Fruit fly (Drosophila melanogaster) whole organism, embryonic: Measurements from ENCODE around the gene CG13084.

Experiments used
- B-H2 ChIP-seq: fragments of 200-800 bp; sonication (Bioruptor generic); optimal IDR thresholded peaks from 2 replicates; lab custom pipeline; 2018; ENCODE audit warnings: missing biosample characterization, mild to moderate bottlenecking, missing genetic modification characterization
- C15 ChIP-seq: fragments of 200-800 bp; sonication (Bioruptor generic); IDR thresholded peaks from 3 replicates; pipeline ENCODE4 v1.3.6; 2022; ENCODE audit warnings: missing biosample characterization, missing genetic modification characterization
- CG10543 ChIP-seq: fragments of 200-800 bp; sonication (Bioruptor generic); optimal IDR thresholded peaks from 3 replicates; lab custom pipeline; 2017; ENCODE audit warnings: missing biosample characterization, mild to moderate bottlenecking, missing genetic modification characterization, moderate library complexity
- CG12769 ChIP-seq: fragments of 200-800 bp; sonication (Bioruptor generic); optimal IDR thresholded peaks from 2 replicates; lab custom pipeline; 2019; ENCODE audit warnings: missing biosample characterization, mild to moderate bottlenecking, missing genetic modification characterization, moderate library complexity
- CG14965 ChIP-seq: fragments of 200-800 bp; sonication (Bioruptor generic); optimal IDR thresholded peaks from 2 replicates; lab custom pipeline; 2016; ENCODE audit warnings: missing biosample characterization, missing genetic modification characterization, borderline replicate concordance
- CG17385 ChIP-seq: fragments of 200-800 bp; sonication (Bioruptor generic); optimal IDR thresholded peaks from 3 replicates; lab custom pipeline; 2018; ENCODE audit warnings: missing biosample characterization, mild to moderate bottlenecking, missing genetic modification characterization
- CG2120 ChIP-seq: fragments of 200-800 bp; sonication (Bioruptor generic); optimal IDR thresholded peaks from 3 replicates; lab custom pipeline; 2016; ENCODE audit warnings: missing biosample characterization, missing genetic modification characterization
- CG31388 ChIP-seq: fragments of 200-800 bp; sonication (Bioruptor generic); optimal IDR thresholded peaks from 2 replicates; lab custom pipeline; 2016; ENCODE audit warnings: missing biosample characterization, missing genetic modification characterization
- CG32767 ChIP-seq: fragments of 200-800 bp; sonication (Bioruptor generic); IDR thresholded peaks from 2 replicates; pipeline ENCODE4 v1.3.6; 2022; ENCODE audit warnings: missing biosample characterization, missing genetic modification characterization
- CG32772 ChIP-seq: fragments of 200-800 bp; sonication (Bioruptor generic); IDR thresholded peaks from 2 replicates; pipeline ENCODE4 v1.3.6; 2022; ENCODE audit warnings: missing biosample characterization, missing genetic modification characterization
- CG3726 ChIP-seq: fragments of 200-800 bp; sonication (Bioruptor generic); IDR thresholded peaks from 3 replicates; pipeline ENCODE4, ENCODE4 v1.3.6; 2022; ENCODE audit warnings: missing biosample characterization, missing genetic modification characterization
- CG3847 ChIP-seq: fragments of 200-800 bp; sonication (Bioruptor generic); IDR thresholded peaks from 2 replicates; pipeline ENCODE4 v1.3.6; 2022; ENCODE audit warnings: missing biosample characterization, missing genetic modification characterization
- CG4854 ChIP-seq: fragments of 200-800 bp; sonication (Bioruptor generic); optimal IDR thresholded peaks from 2 replicates; lab custom pipeline; 2016; ENCODE audit warnings: missing biosample characterization, missing genetic modification characterization, inconsistent platforms
- CG6791 ChIP-seq: fragments of 200-800 bp; sonication (Bioruptor generic); IDR thresholded peaks from 3 replicates; pipeline ENCODE4 v1.3.6; 2022; ENCODE audit warnings: missing biosample characterization, missing genetic modification characterization; ENCODE audit not compliant: partially characterized antibody
- CG8944 ChIP-seq: fragments of 200-800 bp; sonication (Bioruptor generic); optimal IDR thresholded peaks from 3 replicates; lab custom pipeline; 2016; ENCODE audit warnings: missing biosample characterization, missing genetic modification characterization
- CG9727 ChIP-seq: fragments of 200-800 bp; sonication (Bioruptor generic); optimal IDR thresholded peaks from 3 replicates; lab custom pipeline; 2017; ENCODE audit warnings: missing biosample characterization, mild to moderate bottlenecking, missing genetic modification characterization
- D ChIP-seq, 2 experiments: fragments of 200-800 bp in 1 of 2; fragments of >200 bp in 1 of 2; sonication (Bioruptor generic) in 1 of 2; optimal IDR thresholded peaks; 2 replicates in 1 of 2; 3 replicates in 1 of 2; lab custom pipeline; 2017; ENCODE audit warnings: mild to moderate bottlenecking in 1 of 2, missing biosample characterization in 1 of 2, missing genetic modification characterization in 1 of 2, missing genetic modification reagents in 1 of 2
- D19B ChIP-seq: fragments of 200-800 bp; sonication (Bioruptor generic); optimal IDR thresholded peaks from 2 replicates; lab custom pipeline; 2017; ENCODE audit warnings: missing biosample characterization, mild to moderate bottlenecking, missing genetic modification characterization
- Dbx ChIP-seq: fragments of 200-800 bp; sonication (Bioruptor generic); IDR thresholded peaks from 3 replicates; pipeline ENCODE4 v1.3.6; 2022; ENCODE audit warnings: missing biosample characterization, missing genetic modification characterization
- ERR ChIP-seq: fragments of 200-800 bp; sonication (Bioruptor generic); optimal IDR thresholded peaks from 2 replicates; lab custom pipeline; 2016; ENCODE audit warnings: missing biosample characterization, missing genetic modification characterization
- Ets97D ChIP-seq: fragments of 200-800 bp; sonication (Bioruptor generic); optimal IDR thresholded peaks from 3 replicates; lab custom pipeline; 2016; ENCODE audit warnings: missing biosample characterization, missing genetic modification characterization
- Gsc ChIP-seq: fragments of 200-800 bp; sonication (Bioruptor generic); IDR thresholded peaks from 2 replicates; pipeline ENCODE4 v1.3.6; 2022; ENCODE audit warnings: missing biosample characterization, missing genetic modification characterization
- HLH54F ChIP-seq: fragments of 200-800 bp; sonication (Bioruptor generic); optimal IDR thresholded peaks from 3 replicates; lab custom pipeline; 2016; ENCODE audit warnings: missing biosample characterization, missing genetic modification characterization
- Mad ChIP-seq: fragments of 200-800 bp; sonication (Bioruptor generic); optimal IDR thresholded peaks from 2 replicates; lab custom pipeline; 2016; ENCODE audit warnings: missing biosample characterization, missing genetic modification characterization
- Meics ChIP-seq: fragments of 200-800 bp; sonication (Bioruptor generic); optimal IDR thresholded peaks from 2 replicates; lab custom pipeline; 2017; ENCODE audit warnings: missing biosample characterization, mild to moderate bottlenecking, missing genetic modification characterization
- NFAT ChIP-seq: fragments of 200-800 bp; sonication (Bioruptor generic); IDR thresholded peaks from 2 replicates; pipeline ENCODE4 v1.3.6; 2022; ENCODE audit warnings: missing biosample characterization, missing genetic modification characterization
- Nf-YC ChIP-seq: fragments of 200-800 bp; optimal IDR thresholded peaks from 3 replicates; lab custom pipeline; 2019; ENCODE audit warnings: missing biosample characterization, mild to moderate bottlenecking, missing genetic modification characterization, moderate library complexity
- NfI ChIP-seq: fragments of 200-800 bp; sonication (Bioruptor generic); optimal IDR thresholded peaks from 3 replicates; lab custom pipeline; 2018; ENCODE audit warnings: missing biosample characterization, mild to moderate bottlenecking, missing genetic modification characterization, moderate library complexity
- Pdp1 ChIP-seq, 2 experiments: fragments of 200-800 bp; sonication (Bioruptor generic); optimal IDR thresholded peaks; 3 replicates each; lab custom pipeline; 2016; ENCODE audit warnings: missing biosample characterization in 2 of 2, missing genetic modification characterization in 2 of 2, mild to moderate bottlenecking in 1 of 2, moderate library complexity in 1 of 2
- Poxn ChIP-seq: fragments of 200-800 bp; sonication (Bioruptor generic); IDR thresholded peaks from 2 replicates; pipeline ENCODE4 v1.3.6; 2022; ENCODE audit warnings: missing biosample characterization, missing genetic modification characterization
- Six4 ChIP-seq: fragments of 200-800 bp; sonication (Bioruptor generic); optimal IDR thresholded peaks from 2 replicates; lab custom pipeline; 2016; ENCODE audit warnings: missing biosample characterization, missing genetic modification characterization
- Sox100B ChIP-seq: fragments of 200-800 bp; sonication (Bioruptor generic); optimal IDR thresholded peaks from 3 replicates; lab custom pipeline; 2018; ENCODE audit warnings: missing biosample characterization, mild to moderate bottlenecking, missing genetic modification characterization
- aop ChIP-seq: fragments of 200-800 bp; sonication (Bioruptor generic); IDR thresholded peaks from 2 replicates; pipeline ENCODE4 v1.3.6; 2022; ENCODE audit warnings: missing biosample characterization, missing genetic modification characterization
- ato ChIP-seq: fragments of 200-800 bp; sonication (Bioruptor generic); IDR thresholded peaks from 2 replicates; pipeline ENCODE4 v1.3.6; 2022; ENCODE audit warnings: missing biosample characterization, missing genetic modification characterization; ENCODE audit not compliant: partially characterized antibody
- croc ChIP-seq: fragments of 200-800 bp; sonication (Bioruptor generic); conservative IDR thresholded peaks from 3 replicates; pipeline ENCODE4 v1.3.6; 2022; ENCODE audit warnings: missing biosample characterization, missing genetic modification characterization
- disco-r ChIP-seq: fragments of 200-800 bp; sonication (Bioruptor generic); optimal IDR thresholded peaks from 2 replicates; lab custom pipeline; 2016; ENCODE audit warnings: missing biosample characterization, missing genetic modification characterization
- emc ChIP-seq: fragments of 200-800 bp; sonication (Bioruptor generic); optimal IDR thresholded peaks from 2 replicates; lab custom pipeline; 2016; ENCODE audit warnings: missing biosample characterization, missing genetic modification characterization
- ftz-f1 ChIP-seq: fragments of 200-800 bp; sonication (Bioruptor generic); optimal IDR thresholded peaks from 2 replicates; lab custom pipeline; 2016; ENCODE audit warnings: missing biosample characterization, missing genetic modification characterization
- hkb ChIP-seq, 2 experiments: fragments of 200-800 bp in 1 of 2; fragments of >200 bp in 1 of 2; sonication (Bioruptor generic) in 1 of 2; IDR thresholded peaks in 1 of 2; optimal IDR thresholded peaks in 1 of 2; 2 replicates each; pipeline versions ENCODE4 v1.3.6 to Lab custom; 2017 to 2022; ENCODE audit warnings: missing biosample characterization in 1 of 2, missing genetic modification characterization in 1 of 2
- klu ChIP-seq: fragments of 200-800 bp; sonication (Bioruptor generic); IDR thresholded peaks from 2 replicates; pipeline ENCODE4 v1.3.6; 2022; ENCODE audit warnings: missing biosample characterization, missing genetic modification characterization
- mam ChIP-seq: fragments of 200-800 bp; sonication (Bioruptor generic); optimal IDR thresholded peaks from 3 replicates; lab custom pipeline; 2016; ENCODE audit warnings: missing biosample characterization, missing genetic modification characterization
- nom ChIP-seq: fragments of 200-800 bp; sonication (Bioruptor generic); optimal IDR thresholded peaks from 2 replicates; lab custom pipeline; 2017; ENCODE audit warnings: missing biosample characterization, missing genetic modification characterization, mild to moderate bottlenecking, moderate library complexity, missing genetic modification reagents
- pb ChIP-seq: fragments of 200-800 bp; sonication (Bioruptor generic); optimal IDR thresholded peaks from 3 replicates; lab custom pipeline; 2016; ENCODE audit warnings: missing biosample characterization, missing genetic modification characterization
- pho ChIP-seq: fragments of 200-800 bp; sonication (Bioruptor generic); optimal IDR thresholded peaks from 2 replicates; lab custom pipeline; 2016; ENCODE audit warnings: missing biosample characterization, missing genetic modification characterization
- pita ChIP-seq: fragments of 200-800 bp; sonication (Bioruptor generic); optimal IDR thresholded peaks from 2 replicates; lab custom pipeline; 2017; ENCODE audit warnings: missing biosample characterization, mild to moderate bottlenecking, missing genetic modification characterization
- run ChIP-seq: fragments of 200-800 bp; sonication (Bioruptor generic); optimal IDR thresholded peaks from 3 replicates; lab custom pipeline; 2018; ENCODE audit warnings: missing biosample characterization, mild to moderate bottlenecking, missing genetic modification characterization
- sima ChIP-seq: fragments of 200-800 bp; sonication (Bioruptor generic); optimal IDR thresholded peaks from 2 replicates; lab custom pipeline; 2016; ENCODE audit warnings: missing biosample characterization, missing genetic modification characterization
- slp2 ChIP-seq: fragments of 200-800 bp; sonication (Bioruptor generic); optimal IDR thresholded peaks from 2 replicates; lab custom pipeline; 2016; ENCODE audit warnings: missing biosample characterization, missing genetic modification characterization
- so ChIP-seq: fragments of 200-800 bp; sonication (Bioruptor generic); IDR thresholded peaks from 3 replicates; pipeline ENCODE4 v1.3.6; 2022; ENCODE audit warnings: missing biosample characterization, missing genetic modification characterization
- ttk ChIP-seq: fragments of 200-800 bp; sonication (Bioruptor generic); IDR thresholded peaks from 2 replicates; pipeline ENCODE4 v2.1.2; 2022; ENCODE audit warnings: missing biosample characterization, missing genetic modification characterization
- zf30C ChIP-seq: fragments of 200-800 bp; sonication (Bioruptor generic); optimal IDR thresholded peaks from 3 replicates; lab custom pipeline; 2018; ENCODE audit warnings: missing biosample characterization, mild to moderate bottlenecking, missing genetic modification characterization

The CG13084 gene

dm6 chr2L:19453381-19453780 lies 31.3 kb upstream of the CG13084 start, which contains the start of gene Top2 (continued):
- peak; percentile 55; the same call in 1 of the 2 replicates for TF ChIP-seq NFAT
- no peak for TF ChIP-seq CG3726 (GFP tag; lab: Robert Waterston, UW)
- TF ChIP-seq pho (GFP tag; lab: Kevin White, UChicago), result peak; percentile 55
- peak; percentile 25 for TF ChIP-seq mam (GFP tag; lab: Kevin White, UChicago)
- TF ChIP-seq CG12769, result peak; percentile 23
- no peak for TF ChIP-seq CG4854 (GFP tag; lab: Kevin White, UChicago)
- TF ChIP-seq Mad (GFP tag; lab: Kevin White, UChicago), result peak; percentile 58
- no peak for TF ChIP-seq run (tag; lab: Kevin White, UChicago)
- no peak for TF ChIP-seq slp2 (GFP tag; lab: Kevin White, UChicago)
- peak; percentile 80 for TF ChIP-seq ato (GFP tag; lab: Robert Waterston, UW)
- no peak; the same call in 1 of the 2 replicates for TF ChIP-seq klu
- no peak for TF ChIP-seq D19B
- no peak for TF ChIP-seq emc (GFP tag; lab: Kevin White, UChicago)
- peak; percentile 48 for TF ChIP-seq NfI
- TF ChIP-seq zf30C, result no peak
- TF ChIP-seq CG3847 (GFP tag; lab: Robert Waterston, UW), result peak; percentile 55; the same call in 1 of the 2 replicates
- peak; percentile 91 for TF ChIP-seq Ets97D (GFP tag; lab: Kevin White, UChicago)
- TF ChIP-seq CG32767 (GFP tag; lab: Robert Waterston, UW), result peak; percentile 47; the same call in 1 of the 2 replicates
- TF ChIP-seq CG8944 (GFP tag; lab: Kevin White, UChicago), result no peak
- no peak for TF ChIP-seq CG32772 (GFP tag; lab: Robert Waterston, UW)
- no peak for TF ChIP-seq CG17385 (GFP tag; lab: Kevin White, UChicago)
- no peak for TF ChIP-seq aop (GFP tag; lab: Robert Waterston, UW)
- TF ChIP-seq Six4 (GFP tag; lab: Kevin White, UChicago), result no peak
- TF ChIP-seq nom (GFP tag; lab: Kevin White, UChicago), result no peak
- TF ChIP-seq CG31388, result no peak
- no peak for TF ChIP-seq C15 (GFP tag; lab: Robert Waterston, UW)
- no peak for TF ChIP-seq CG10543 (GFP tag; lab: Kevin White, UChicago)
- TF ChIP-seq B-H2, result peak; percentile 54
- TF ChIP-seq croc (GFP tag; lab: Robert Waterston, UW), result no peak
- no peak for TF ChIP-seq disco-r (GFP tag; lab: Kevin White, UChicago)
- TF ChIP-seq Pdp1 (GFP tag; optimal IDR thresholded peaks at IDR 0.05; lab: Kevin White, UChicago), result peak; percentile 6 to 86
- TF ChIP-seq CG14965 (GFP tag; lab: Kevin White, UChicago), result no peak
- TF ChIP-seq Gsc, result no peak
- TF ChIP-seq pita, result peak; percentile 95
- no peak for TF ChIP-seq hkb (optimal IDR thresholded peaks at IDR 0.05; lab: Kevin White, UChicago)
- peak; percentile 29; the same call in 1 of the 2 replicates for TF ChIP-seq hkb (GFP tag; IDR thresholded peaks at IDR 0.05; lab: Robert Waterston, UW)
- TF ChIP-seq ttk (GFP tag; lab: Robert Waterston, UW), result no peak
- TF ChIP-seq CG6791 (GFP tag; lab: Robert Waterston, UW), result peak; percentile 94
- no peak for TF ChIP-seq Sox100B
- peak; percentile 24 for TF ChIP-seq CG9727 (GFP tag; lab: Kevin White, UChicago)
- TF ChIP-seq ERR (GFP tag; lab: Kevin White, UChicago), result peak; percentile 13
- no peak for TF ChIP-seq D (optimal IDR thresholded peaks at IDR 0.05; lab: Kevin White, UChicago)
- TF ChIP-seq D (GFP tag; optimal IDR thresholded peaks at IDR 0.05; lab: Kevin White, UChicago), result no peak
- peak; percentile 65 for TF ChIP-seq ftz-f1
- 0 out of 3 replicates have a peak, but pooled peaks have one; percentile 20 for TF ChIP-seq Dbx (GFP tag; lab: Robert Waterston, UW)
- peak; percentile 37 for TF ChIP-seq pb (GFP tag; lab: Kevin White, UChicago)
- TF ChIP-seq so, result no peak; the same call in 2 of the 3 replicates
- no peak for TF ChIP-seq Meics (GFP tag; lab: Kevin White, UChicago)
- peak; percentile 58 for TF ChIP-seq CG2120 (GFP tag; lab: Kevin White, UChicago)
- TF ChIP-seq Poxn, result no peak
- peak; percentile 14 for TF ChIP-seq Nf-YC (tag; lab: Kevin White, UChicago)
- no peak for TF ChIP-seq sima (GFP tag; lab: Kevin White, UChicago)
- peak; percentile 40 for TF ChIP-seq HLH54F (GFP tag; lab: Kevin White, UChicago)
